Fruit fly (Drosophila melanogaster): ENCODE measurements around the gene CG43348.

Gene CG43348

DNA sequence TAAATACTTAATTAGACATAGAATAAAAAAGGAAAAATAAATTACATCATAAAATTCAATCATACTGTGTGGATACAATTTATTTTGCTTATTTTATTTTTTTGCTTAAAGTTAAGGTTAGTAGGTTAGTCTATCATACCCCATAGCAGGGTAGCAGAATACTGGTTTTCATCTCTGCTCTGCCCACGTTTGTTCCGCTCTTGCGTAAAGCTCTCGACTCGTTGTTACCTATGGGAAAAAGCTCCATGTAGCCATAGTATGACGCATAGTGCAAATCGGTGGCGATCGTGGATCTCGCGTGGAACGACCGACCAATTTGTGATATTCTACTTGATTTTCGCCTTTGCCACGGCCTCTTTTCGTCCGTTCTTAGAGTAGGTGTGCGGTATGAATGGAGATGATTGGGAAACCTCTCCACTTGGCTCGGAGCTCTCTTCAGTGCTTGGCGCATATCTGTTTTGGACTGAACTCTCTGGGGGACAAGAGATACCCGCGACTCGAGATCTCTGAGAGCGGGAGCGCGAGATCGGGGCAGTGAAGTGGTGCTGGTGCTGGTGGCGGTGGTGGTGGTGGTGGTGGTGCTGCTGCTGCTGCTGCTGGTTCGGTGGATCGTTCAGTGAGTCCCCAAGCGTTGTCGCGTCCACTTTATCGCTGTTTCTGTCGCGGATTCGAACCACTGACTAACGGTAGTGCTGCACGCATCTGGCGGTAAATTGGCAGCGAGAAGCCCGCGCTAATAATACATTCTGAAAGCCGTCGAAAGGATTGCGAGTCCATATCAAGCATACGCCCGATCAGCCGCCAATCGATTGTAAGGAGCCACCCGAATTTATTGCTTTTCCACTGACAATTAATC lies 13.3 kb upstream of the CG43348 start, which contains the start of gene CG5001 (continued):
- peak; percentile 80 for TF ChIP-seq CG31224 (GFP tag; IDR thresholded peaks at IDR 0.05)
- no peak for TF ChIP-seq Vsx1 (GFP tag; optimal IDR thresholded peaks at IDR 0.05)
- TF ChIP-seq cwo (GFP tag; optimal IDR thresholded peaks at IDR 0.05) = peak; percentile 76
- peak; percentile 85 for TF ChIP-seq Aef1 (GFP tag; IDR thresholded peaks at IDR 0.05)
- no peak for TF ChIP-seq CG14965 (GFP tag; optimal IDR thresholded peaks at IDR 0.05; ENCODE audit: borderline replicate concordance)
- peak; percentile 25 for TF ChIP-seq sd (tag; optimal IDR thresholded peaks at IDR 0.05)
- TF ChIP-seq ssp (GFP tag; IDR thresholded peaks at IDR 0.05) = peak; percentile 72
- peak; percentile 83 for TF ChIP-seq BtbVII (GFP tag; optimal IDR thresholded peaks at IDR 0.05)
- peak; percentile 85 for TF ChIP-seq az2 (GFP tag; optimal IDR thresholded peaks at IDR 0.05)
- TF ChIP-seq CG15073 (GFP tag; optimal IDR thresholded peaks at IDR 0.05) = no peak
- TF ChIP-seq kah (GFP tag; optimal IDR thresholded peaks at IDR 0.05) = peak; percentile 72
- TF ChIP-seq CG12071 (GFP tag; optimal IDR thresholded peaks at IDR 0.05) = peak; percentile 80
- no peak for TF ChIP-seq hth (optimal IDR thresholded peaks at IDR 0.05)
- peak; percentile 57 to 74 for TF ChIP-seq chif (GFP tag; optimal IDR thresholded peaks at IDR 0.05)
- TF ChIP-seq CG6813 (GFP tag; optimal IDR thresholded peaks at IDR 0.05) = peak; percentile 75
- no peak for TF ChIP-seq CG2875 (GFP tag; optimal IDR thresholded peaks at IDR 0.05)
- 0 out of 2 replicates have a peak, but pooled peaks have one; percentile 12 for TF ChIP-seq Scr (GFP tag; IDR thresholded peaks at IDR 0.05; ENCODE audit: partially characterized antibody)
- TF ChIP-seq CG8089 (GFP tag; optimal IDR thresholded peaks at IDR 0.05) = peak; percentile 13
- TF ChIP-seq CG15011 (GFP tag; optimal IDR thresholded peaks at IDR 0.05) = no peak
- no peak for TF ChIP-seq pb (GFP tag; optimal IDR thresholded peaks at IDR 0.05)
- TF ChIP-seq CG31441 (GFP tag; IDR thresholded peaks at IDR 0.05) = no peak; the same call in 1 of the 2 replicates
- TF ChIP-seq ac (GFP tag; optimal IDR thresholded peaks at IDR 0.05) = no peak
- TF ChIP-seq danr (GFP tag; IDR thresholded peaks at IDR 0.05) = peak; percentile 63; the same call in 1 of the 2 replicates
- peak; percentile 88 for TF ChIP-seq CG14014 (GFP tag; IDR thresholded peaks at IDR 0.05)
- peak; percentile 81; the same call in 1 of the 2 replicates for TF ChIP-seq cas (GFP tag; IDR thresholded peaks at IDR 0.05)
- TF ChIP-seq TFAM (GFP tag; optimal IDR thresholded peaks at IDR 0.05) = no peak
- peak; percentile 46 for TF ChIP-seq Mad (GFP tag; optimal IDR thresholded peaks at IDR 0.05)
- TF ChIP-seq E2f1 (GFP tag; IDR thresholded peaks at IDR 0.05) = peak; percentile 88
- TF ChIP-seq CG12219 (GFP tag; optimal IDR thresholded peaks at IDR 0.05) = peak; percentile 65
- peak; percentile 83 for TF ChIP-seq CG12155 (GFP tag; optimal IDR thresholded peaks at IDR 0.05)
- TF ChIP-seq Hr78 (GFP tag; optimal IDR thresholded peaks at IDR 0.05) = peak in 1 of 2 experiments; percentile 61
- TF ChIP-seq CG1603 (tag; optimal IDR thresholded peaks at IDR 0.05) = peak; percentile 84
- TF ChIP-seq mld (GFP tag; IDR thresholded peaks at IDR 0.05; ENCODE audit: partially characterized antibody) = no peak
- no peak for TF ChIP-seq fru (optimal IDR thresholded peaks at IDR 0.05)
- peak; percentile 93 for TF ChIP-seq CG15514 (GFP tag; optimal IDR thresholded peaks at IDR 0.05)
- peak; percentile 47; the same call in 1 of the 2 replicates for TF ChIP-seq CG43689 (GFP tag; IDR thresholded peaks at IDR 0.05)
- TF ChIP-seq CG10147 (GFP tag; optimal IDR thresholded peaks at IDR 0.05) = peak; percentile 80
- peak; percentile 55 for TF ChIP-seq eyg (GFP tag; optimal IDR thresholded peaks at IDR 0.05)
- TF ChIP-seq da (GFP tag; optimal IDR thresholded peaks at IDR 0.05) = no peak
- peak; percentile 47 for TF ChIP-seq vfl (GFP tag; optimal IDR thresholded peaks at IDR 0.05)
- TF ChIP-seq NFAT (GFP tag; IDR thresholded peaks at IDR 0.05) = peak; percentile 90
- peak; percentile 93 for TF ChIP-seq CG2712 (tag; optimal IDR thresholded peaks at IDR 0.05)
- peak; percentile 84 for TF ChIP-seq CG10979 (tag; optimal IDR thresholded peaks at IDR 0.05)
- peak; percentile 91 for TF ChIP-seq CG17829 (tag; optimal IDR thresholded peaks at IDR 0.05)
- TF ChIP-seq cg (GFP tag; optimal IDR thresholded peaks at IDR 0.05) = peak; percentile 62
- peak; percentile 54 for TF ChIP-seq nom (GFP tag; optimal IDR thresholded peaks at IDR 0.05)
- TF ChIP-seq Myb (GFP tag; optimal IDR thresholded peaks at IDR 0.05) = peak; percentile 15
- peak; percentile 79 for TF ChIP-seq Ssrp (tag; optimal IDR thresholded peaks at IDR 0.05)

Data from whole organism, embryonic.